Worm (Caenorhabditis elegans) whole organism, mixed stage, embryonic: ENCODE data around the gene ceh-81.
"Not testable (repeated sequence)": the region's sequence is repeated elsewhere in the genome, so short reads cannot be mapped to it uniquely, and the experiment has no call there.

Source experiments
- bed-3 ChIP-seq: fragments of 200-800 bp; sonication (Bioruptor generic); optimal IDR thresholded peaks from 3 replicates; lab custom pipeline; 2018; ENCODE audit warnings: mild to moderate bottlenecking, missing genetic modification characterization, moderate library complexity, missing compliant biosample characterization
- blmp-1 ChIP-seq: fragments of 150-350 bp; optimal IDR thresholded peaks from 2 replicates; lab custom pipeline; 2014; ENCODE audit warnings: missing biosample characterization, missing genetic modification characterization
- ceh-39 ChIP-seq: fragments of 150-350 bp; optimal IDR thresholded peaks from 2 replicates; lab custom pipeline; 2014; ENCODE audit warnings: missing biosample characterization, missing genetic modification characterization
- ceh-43 ChIP-seq: fragments of 200-800 bp; sonication (Bioruptor generic); optimal IDR thresholded peaks from 2 replicates; lab custom pipeline; 2018; ENCODE audit warnings: mild to moderate bottlenecking, missing genetic modification characterization, moderate library complexity, missing compliant biosample characterization
- ceh-83 ChIP-seq: fragments of 200-800 bp; sonication (Bioruptor generic); optimal IDR thresholded peaks from 2 replicates; lab custom pipeline; 2018; ENCODE audit warnings: mild to moderate bottlenecking, missing genetic modification characterization, missing compliant biosample characterization
- ces-1 ChIP-seq: fragments of 150-350 bp; optimal IDR thresholded peaks from 2 replicates; lab custom pipeline; 2014; ENCODE audit warnings: missing biosample characterization, missing genetic modification reagents, missing genetic modification characterization
- drap-1 ChIP-seq: fragments of 200-800 bp; sonication (Bioruptor generic); optimal IDR thresholded peaks from 3 replicates; lab custom pipeline; 2018; ENCODE audit warnings: mild to moderate bottlenecking, missing genetic modification characterization, missing compliant biosample characterization
- elt-1 ChIP-seq: sonication (generic microtip); optimal IDR thresholded peaks from 2 replicates; lab custom pipeline; 2017; ENCODE audit warnings: missing genetic modification characterization, mild to moderate bottlenecking, missing compliant biosample characterization, antibody characterized with exemption, moderate library complexity, borderline replicate concordance; ENCODE audit not compliant: insufficient read depth
- elt-3 ChIP-seq: fragments of 150-350 bp; optimal IDR thresholded peaks from 2 replicates; lab custom pipeline; 2014; ENCODE audit warnings: missing biosample characterization, missing genetic modification characterization
- flh-1 ChIP-seq: fragments of 200-800 bp; sonication (Bioruptor generic); optimal IDR thresholded peaks from 2 replicates; lab custom pipeline; 2018; ENCODE audit warnings: mild to moderate bottlenecking, missing genetic modification characterization, moderate library complexity, missing compliant biosample characterization
- ham-2 ChIP-seq: fragments of 200-800 bp; sonication (Bioruptor generic); optimal IDR thresholded peaks from 2 replicates; lab custom pipeline; 2018; ENCODE audit warnings: mild to moderate bottlenecking, missing genetic modification characterization, missing compliant biosample characterization
- hlh-1 ChIP-seq: fragments of 150-350 bp; optimal IDR thresholded peaks from 2 replicates; lab custom pipeline; 2014; ENCODE audit warnings: missing biosample characterization, missing genetic modification reagents, missing genetic modification characterization
- lin-13 ChIP-seq: fragments of 150-350 bp; optimal IDR thresholded peaks from 2 replicates; lab custom pipeline; 2014; ENCODE audit warnings: missing biosample characterization, missing genetic modification characterization
- lin-32 ChIP-seq: fragments of 200-800 bp; sonication (Bioruptor generic); optimal IDR thresholded peaks from 2 replicates; lab custom pipeline; 2018; ENCODE audit warnings: mild to moderate bottlenecking, missing genetic modification characterization, missing compliant biosample characterization
- lsy-2 ChIP-seq: fragments of 150-350 bp; optimal IDR thresholded peaks from 2 replicates; lab custom pipeline; 2014; ENCODE audit warnings: missing biosample characterization, missing genetic modification characterization
- mab-5 ChIP-seq: fragments of 150-350 bp; optimal IDR thresholded peaks from 2 replicates; lab custom pipeline; 2014; ENCODE audit warnings: missing biosample characterization, missing genetic modification characterization
- mep-1 ChIP-seq: fragments of 150-350 bp; optimal IDR thresholded peaks from 2 replicates; lab custom pipeline; 2017; ENCODE audit warnings: missing biosample characterization, missing genetic modification reagents, missing genetic modification characterization, inconsistent platforms
- nhr-12 ChIP-seq: fragments of 150-350 bp; optimal IDR thresholded peaks from 2 replicates; lab custom pipeline; 2014; ENCODE audit warnings: missing biosample characterization, missing genetic modification characterization
- nhr-28 ChIP-seq: fragments of 150-350 bp; optimal IDR thresholded peaks from 2 replicates; lab custom pipeline; 2014; ENCODE audit warnings: missing biosample characterization, missing genetic modification characterization
- nhr-76 ChIP-seq: sonication (generic microtip); optimal IDR thresholded peaks from 2 replicates; lab custom pipeline; 2017; ENCODE audit warnings: missing biosample characterization, missing genetic modification characterization
- pha-4 ChIP-seq: fragments of 150-350 bp; optimal IDR thresholded peaks from 2 replicates; lab custom pipeline; 2018; ENCODE audit warnings: missing biosample characterization, missing genetic modification reagents, missing genetic modification characterization
- snpc-4 ChIP-seq: fragments of 150-350 bp; optimal IDR thresholded peaks from 2 replicates; lab custom pipeline; 2014; ENCODE audit warnings: missing biosample characterization, missing genetic modification characterization
- sptf-1 ChIP-seq: sonication (generic microtip); optimal IDR thresholded peaks from 2 replicates; lab custom pipeline; 2017; ENCODE audit warnings: mild to moderate bottlenecking, missing genetic modification characterization, moderate library complexity, missing compliant biosample characterization
- tbx-8 ChIP-seq: fragments of 200-800 bp; sonication (Bioruptor generic); optimal IDR thresholded peaks from 2 replicates; lab custom pipeline; 2018; ENCODE audit warnings: mild to moderate bottlenecking, missing genetic modification characterization, moderate library complexity, missing compliant biosample characterization
- unc-120 ChIP-seq: sonication (generic microtip); optimal IDR thresholded peaks from 2 replicates; lab custom pipeline; 2017; ENCODE audit warnings: missing genetic modification characterization, missing compliant biosample characterization; ENCODE audit not compliant: poor library complexity, severe bottlenecking
- unc-39 ChIP-seq: fragments of 150-350 bp; optimal IDR thresholded peaks from 2 replicates; lab custom pipeline; 2014; ENCODE audit warnings: missing biosample characterization, missing genetic modification characterization
- unc-62 ChIP-seq: fragments of 150-350 bp; optimal IDR thresholded peaks from 2 replicates; lab custom pipeline; 2014; ENCODE audit warnings: missing biosample characterization, missing genetic modification reagents, missing genetic modification characterization
- zip-8 ChIP-seq: fragments of 150-350 bp; optimal IDR thresholded peaks from 2 replicates; lab custom pipeline; 2014; ENCODE audit warnings: missing biosample characterization, missing genetic modification characterization
- ztf-11 ChIP-seq: fragments of 150-350 bp; optimal IDR thresholded peaks from 2 replicates; lab custom pipeline; 2014; ENCODE audit warnings: missing biosample characterization, missing genetic modification characterization

Gene ceh-81

DNA sequence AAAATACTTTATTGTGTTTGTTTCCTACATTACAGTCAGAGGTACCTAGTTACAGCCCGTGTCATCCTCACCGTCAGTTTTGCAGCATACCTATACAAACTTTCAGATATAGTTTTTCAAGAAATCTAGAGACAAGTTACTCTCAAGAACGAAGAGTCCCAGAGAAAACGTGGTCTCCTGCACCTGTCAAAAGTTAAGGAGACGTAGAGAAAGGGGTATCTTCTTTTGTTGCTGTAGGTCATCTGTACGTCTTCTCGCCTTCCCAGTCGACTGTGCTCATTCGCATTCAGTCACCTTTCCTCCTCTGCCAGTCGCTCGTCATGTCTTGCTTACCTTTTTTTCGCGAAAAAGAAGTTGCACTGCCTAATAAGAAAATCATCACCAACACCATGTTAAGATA is 31.4 kb downstream of the ceh-81 start, which contains the start of gene F36H5.4:
TSS of gene F36H5.4 (plus strand) at position 301 of the 400 bp plus-strand sequence.
- TF ChIP-seq ceh-43 (GFP tag; lab: Kevin White, UChicago) (no peak), nhr-76 (tag; lab: Kevin White, UChicago) (no peak), hlh-1 (tag; lab: Kevin White, UChicago) (no peak), mab-5 (tag; lab: Kevin White, UChicago) (no peak), nhr-28 (tag; lab: Kevin White, UChicago) (no peak), drap-1 (no peak), blmp-1 (tag; lab: Kevin White, UChicago) (no peak), bed-3 (GFP tag; lab: Kevin White, UChicago) (no peak), zip-8 (tag; lab: Kevin White, UChicago) (no peak), ces-1 (GFP tag; lab: Kevin White, UChicago) (no peak), lsy-2 (tag; lab: Kevin White, UChicago) (no peak), elt-1 (tag; lab: Kevin White, UChicago) (no peak), lin-32 (GFP tag; lab: Kevin White, UChicago) (no peak), unc-62 (GFP tag; lab: Kevin White, UChicago) (no peak), ceh-83 (GFP tag; lab: Kevin White, UChicago) (no peak), ceh-39 (tag; lab: Kevin White, UChicago) (no peak), unc-120 (tag; lab: Kevin White, UChicago) (no peak), unc-39 (tag; lab: Kevin White, UChicago) (no peak), ztf-11 (tag; lab: Kevin White, UChicago) (no peak)

DNA sequence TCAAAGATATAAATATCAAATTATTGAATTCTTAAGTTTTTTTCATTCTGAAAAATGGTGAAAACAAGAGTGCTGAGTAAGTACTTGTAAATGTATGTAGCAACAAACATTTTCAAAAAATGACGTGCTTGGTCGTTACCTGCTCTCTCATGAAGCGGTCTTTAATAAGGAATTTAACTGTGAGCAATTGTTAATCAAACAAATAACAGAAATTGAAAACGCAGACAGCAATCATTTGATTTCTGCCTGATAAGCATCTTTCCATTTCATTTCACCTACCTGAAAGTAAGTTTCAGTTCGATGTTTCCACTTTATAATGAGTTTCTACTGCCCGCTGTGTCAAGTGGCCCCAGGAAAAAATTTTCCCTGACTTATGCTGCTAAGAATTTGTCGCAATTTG is 32.9 kb downstream of the ceh-81 start, which contains the start of gene math-28:
TSS of gene math-28 (plus strand) at position 301 of the 400 bp plus-strand sequence.
- TF ChIP-seq elt-3 (tag; lab: Kevin White, UChicago) = no peak
- TF ChIP-seq hlh-1 (tag; lab: Kevin White, UChicago) = no peak
- no peak for TF ChIP-seq bed-3 (GFP tag; lab: Kevin White, UChicago)
- no peak for TF ChIP-seq tbx-8 (GFP tag; lab: Kevin White, UChicago)
- no peak for TF ChIP-seq ham-2 (GFP tag; lab: Kevin White, UChicago)
- no peak for TF ChIP-seq zip-8 (tag; lab: Kevin White, UChicago)
- no peak for TF ChIP-seq nhr-76 (tag; lab: Kevin White, UChicago)
- TF ChIP-seq flh-1 (GFP tag; lab: Kevin White, UChicago) = no peak
- no peak for TF ChIP-seq lin-13 (tag; lab: Kevin White, UChicago)
- no peak for TF ChIP-seq unc-39 (tag; lab: Kevin White, UChicago)
- no peak for TF ChIP-seq unc-120 (tag; lab: Kevin White, UChicago)
- TF ChIP-seq lin-32 (GFP tag; lab: Kevin White, UChicago) = no peak
- TF ChIP-seq mab-5 (tag; lab: Kevin White, UChicago) = no peak
- TF ChIP-seq nhr-12 = no peak
- no peak for TF ChIP-seq ceh-39 (tag; lab: Kevin White, UChicago)
- no peak for TF ChIP-seq pha-4 (tag; lab: Kevin White, UChicago)
- no peak for TF ChIP-seq mep-1 (tag; lab: Kevin White, UChicago)
- TF ChIP-seq ces-1 (GFP tag; lab: Kevin White, UChicago) = no peak
- no peak for TF ChIP-seq ceh-43 (GFP tag; lab: Kevin White, UChicago)
- no peak for TF ChIP-seq drap-1

DNA sequence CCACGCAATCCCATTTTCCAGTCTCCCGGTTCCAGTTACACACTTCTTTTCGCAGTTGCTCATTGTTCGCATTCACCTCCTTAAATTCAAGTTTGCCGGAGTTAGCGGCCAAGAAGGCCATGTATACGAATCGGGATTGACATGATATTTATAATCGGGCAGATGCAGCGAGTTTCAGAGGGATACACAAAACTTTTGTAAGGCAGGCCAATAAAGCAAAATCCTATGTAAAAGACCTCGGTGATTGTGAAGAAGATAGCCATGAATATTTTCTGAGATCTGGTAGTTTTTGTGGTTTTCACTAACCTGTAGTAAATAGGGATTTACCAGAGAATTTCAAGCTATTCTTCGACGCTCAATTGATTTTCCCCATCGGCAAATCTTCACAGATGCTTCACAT is 36.5 kb downstream of the ceh-81 start:
- TF ChIP-seq elt-1 (tag; lab: Kevin White, UChicago) (no peak), nhr-12 (no peak), unc-120 (tag; lab: Kevin White, UChicago) (no peak), nhr-28 (tag; lab: Kevin White, UChicago) (no peak), pha-4 (tag; lab: Kevin White, UChicago) (no peak)

DNA sequence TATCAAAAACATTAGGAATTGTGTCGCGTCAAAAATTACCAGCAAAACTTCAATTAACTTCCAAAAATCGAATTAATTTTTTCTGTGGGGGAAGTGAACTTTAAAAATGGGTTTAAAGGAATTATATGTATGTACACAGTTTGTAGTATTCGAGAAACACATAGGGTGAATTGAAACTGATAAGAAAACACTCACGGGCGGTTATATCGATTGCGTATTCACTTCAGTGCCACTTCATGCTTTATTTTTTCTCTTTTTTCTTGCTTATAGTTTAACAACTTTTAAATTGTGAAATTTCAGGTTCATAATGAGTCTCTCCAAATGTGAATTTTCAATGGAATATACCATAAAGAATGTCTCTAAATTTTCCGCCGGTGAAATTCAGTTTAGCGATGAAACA is 41.1 kb downstream of the ceh-81 start, which contains the start of gene math-26:
TSS of gene math-26 (plus strand) at position 301 of the 400 bp plus-strand sequence.
- not testable (repeated sequence) for TF ChIP-seq ztf-11 (tag; lab: Kevin White, UChicago); ces-1 (GFP tag; lab: Kevin White, UChicago); nhr-12

DNA sequence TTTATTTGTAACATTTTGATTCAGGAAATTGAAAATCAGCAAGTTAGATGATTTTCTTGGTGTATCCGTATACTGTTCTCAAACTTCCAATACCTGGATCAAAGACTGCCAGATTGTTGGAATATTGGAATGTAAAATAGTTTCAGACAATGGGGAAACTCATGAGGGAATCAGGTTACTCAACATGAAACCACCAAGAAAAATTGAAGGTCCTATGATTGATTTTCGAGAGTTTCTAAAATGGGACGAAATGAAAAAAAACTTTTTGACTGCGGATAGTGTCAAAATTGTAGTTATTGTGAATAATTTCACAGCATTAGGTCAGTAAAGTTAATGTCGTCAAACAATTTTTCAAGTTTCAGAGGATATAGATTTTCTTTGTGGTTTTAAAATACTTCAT is 41.6 kb downstream of the ceh-81 start, which contains the start of gene math-3:
TSS of gene math-3 (plus strand) at position 301 of the 400 bp plus-strand sequence.
- TF ChIP-seq lin-32 (GFP tag; lab: Kevin White, UChicago) (no peak), ham-2 (GFP tag; lab: Kevin White, UChicago) (no peak), nhr-12 (no peak), unc-62 (GFP tag; lab: Kevin White, UChicago) (no peak), ceh-39 (tag; lab: Kevin White, UChicago) (no peak), lin-13 (tag; lab: Kevin White, UChicago) (no peak), flh-1 (GFP tag; lab: Kevin White, UChicago) (no peak), pha-4 (tag; lab: Kevin White, UChicago) (no peak), sptf-1 (tag; lab: Kevin White, UChicago) (no peak), mab-5 (tag; lab: Kevin White, UChicago) (no peak), hlh-1 (tag; lab: Kevin White, UChicago) (no peak), zip-8 (tag; lab: Kevin White, UChicago) (no peak), snpc-4 (no peak), lsy-2 (tag; lab: Kevin White, UChicago) (no peak), ces-1 (GFP tag; lab: Kevin White, UChicago) (no peak), drap-1 (no peak)
